Worm (Caenorhabditis elegans): ENCODE measurements around the gene fipr-28.

The fipr-28 gene

ce11 chrIV:16627676-16628075 lies at the start of gene fipr-28:
Gene fipr-28, plus strand, starts transcription at chrIV:16627976.
- no peak for TF ChIP-seq ham-2 (GFP tag; optimal IDR thresholded peaks at IDR 0.05)
- TF ChIP-seq tbx-8 (GFP tag; optimal IDR thresholded peaks at IDR 0.05) = no peak
- no peak for TF ChIP-seq cnd-1 (tag; optimal IDR thresholded peaks at IDR 0.05)
- no peak for TF ChIP-seq elt-1 (tag; optimal IDR thresholded peaks at IDR 0.05; ENCODE audit: borderline replicate concordance, insufficient read depth)
- no peak for TF ChIP-seq M03D4.4 (tag; optimal IDR thresholded peaks at IDR 0.05)
- TF ChIP-seq nhr-237 (tag; optimal IDR thresholded peaks at IDR 0.05) = no peak
- TF ChIP-seq drap-1 (GFP tag; optimal IDR thresholded peaks at IDR 0.05) = no peak
- TF ChIP-seq ces-1 (GFP tag; optimal IDR thresholded peaks at IDR 0.05) = no peak
- TF ChIP-seq bed-3 (GFP tag; optimal IDR thresholded peaks at IDR 0.05) = no peak
- no peak for TF ChIP-seq mab-5 (tag; optimal IDR thresholded peaks at IDR 0.05)
- no peak for TF ChIP-seq unc-62 (GFP tag; optimal IDR thresholded peaks at IDR 0.05)
- no peak for TF ChIP-seq mep-1 (tag; optimal IDR thresholded peaks at IDR 0.05)
- no peak for TF ChIP-seq unc-39 (tag; optimal IDR thresholded peaks at IDR 0.05)
- no peak for TF ChIP-seq sem-2 (GFP tag; optimal IDR thresholded peaks at IDR 0.05)
- TF ChIP-seq nhr-2 (tag; optimal IDR thresholded peaks at IDR 0.05) = no peak
- TF ChIP-seq ztf-11 (tag; optimal IDR thresholded peaks at IDR 0.05) = no peak
- no peak for TF ChIP-seq hlh-1 (tag; optimal IDR thresholded peaks at IDR 0.05)
- no peak for TF ChIP-seq nhr-28 (tag; optimal IDR thresholded peaks at IDR 0.05)
- no peak for TF ChIP-seq pha-4 (tag; optimal IDR thresholded peaks at IDR 0.05)

- TF ChIP-seq bed-3 (GFP tag; optimal IDR thresholded peaks at IDR 0.05) = no peak
- no peak for TF ChIP-seq unc-62 (GFP tag; optimal IDR thresholded peaks at IDR 0.05)
- TF ChIP-seq nhr-12 (tag; optimal IDR thresholded peaks at IDR 0.05) = no peak
- no peak for TF ChIP-seq ceh-43 (GFP tag; optimal IDR thresholded peaks at IDR 0.05)
- TF ChIP-seq nhr-237 (tag; optimal IDR thresholded peaks at IDR 0.05) = no peak
- no peak for TF ChIP-seq zip-8 (tag; optimal IDR thresholded peaks at IDR 0.05)
- no peak for TF ChIP-seq mep-1 (tag; optimal IDR thresholded peaks at IDR 0.05)
- no peak for TF ChIP-seq lsy-2 (tag; optimal IDR thresholded peaks at IDR 0.05)
- TF ChIP-seq ztf-11 (tag; optimal IDR thresholded peaks at IDR 0.05) = no peak
- no peak for TF ChIP-seq ces-1 (GFP tag; optimal IDR thresholded peaks at IDR 0.05)
- no peak for TF ChIP-seq ceh-39 (tag; optimal IDR thresholded peaks at IDR 0.05)
- TF ChIP-seq mab-5 (tag; optimal IDR thresholded peaks at IDR 0.05) = no peak
- no peak for TF ChIP-seq mls-2 (tag; optimal IDR thresholded peaks at IDR 0.05)
- no peak for TF ChIP-seq cnd-1 (tag; optimal IDR thresholded peaks at IDR 0.05)
- no peak for TF ChIP-seq pha-4 (tag; optimal IDR thresholded peaks at IDR 0.05)
These were observed 49.3 kb upstream of the fipr-28 start, which contains the start of gene Y51H4A.8 for ce11 chrIV:16578449-16578848. Gene Y51H4A.8, minus strand, starts transcription at chrIV:16578549.

- no peak for TF ChIP-seq ceh-83 (GFP tag; optimal IDR thresholded peaks at IDR 0.05)
- no peak for TF ChIP-seq nhr-28 (tag; optimal IDR thresholded peaks at IDR 0.05)
- no peak for TF ChIP-seq pha-4 (tag; optimal IDR thresholded peaks at IDR 0.05)
- no peak for TF ChIP-seq ces-1 (GFP tag; optimal IDR thresholded peaks at IDR 0.05)
- TF ChIP-seq nhr-76 (tag; optimal IDR thresholded peaks at IDR 0.05) = no peak
- TF ChIP-seq lin-32 (GFP tag; optimal IDR thresholded peaks at IDR 0.05) = no peak
- no peak for TF ChIP-seq lin-13 (tag; optimal IDR thresholded peaks at IDR 0.05)
- TF ChIP-seq mep-1 (tag; optimal IDR thresholded peaks at IDR 0.05) = no peak
- no peak for TF ChIP-seq ceh-43 (GFP tag; optimal IDR thresholded peaks at IDR 0.05)
- no peak for TF ChIP-seq hlh-1 (tag; optimal IDR thresholded peaks at IDR 0.05)
- no peak for TF ChIP-seq elt-3 (tag; optimal IDR thresholded peaks at IDR 0.05)
- no peak for TF ChIP-seq M03D4.4 (tag; optimal IDR thresholded peaks at IDR 0.05)
- no peak for TF ChIP-seq unc-39 (tag; optimal IDR thresholded peaks at IDR 0.05)
- TF ChIP-seq tbx-8 (GFP tag; optimal IDR thresholded peaks at IDR 0.05) = no peak
- TF ChIP-seq nhr-2 (tag; optimal IDR thresholded peaks at IDR 0.05) = no peak
- TF ChIP-seq nhr-12 (tag; optimal IDR thresholded peaks at IDR 0.05) = no peak
These were observed 26.2 kb upstream of the fipr-28 start for ce11 chrIV:16601599-16601998.

- TF ChIP-seq bed-3 (GFP tag; optimal IDR thresholded peaks at IDR 0.05) (no peak), unc-120 (tag; optimal IDR thresholded peaks at IDR 0.05; ENCODE audit: poor library complexity, severe bottlenecking) (no peak), lin-32 (GFP tag; optimal IDR thresholded peaks at IDR 0.05) (no peak), flh-1 (GFP tag; optimal IDR thresholded peaks at IDR 0.05) (no peak), sptf-1 (tag; optimal IDR thresholded peaks at IDR 0.05) (no peak), cnd-1 (tag; optimal IDR thresholded peaks at IDR 0.05) (no peak), mep-1 (tag; optimal IDR thresholded peaks at IDR 0.05) (no peak), sem-2 (GFP tag; optimal IDR thresholded peaks at IDR 0.05) (no peak), ces-1 (GFP tag; optimal IDR thresholded peaks at IDR 0.05) (no peak), elt-3 (tag; optimal IDR thresholded peaks at IDR 0.05) (no peak), elt-1 (tag; optimal IDR thresholded peaks at IDR 0.05; ENCODE audit: borderline replicate concordance, insufficient read depth) (no peak), nhr-12 (tag; optimal IDR thresholded peaks at IDR 0.05) (no peak), lsy-2 (tag; optimal IDR thresholded peaks at IDR 0.05) (no peak), nhr-76 (tag; optimal IDR thresholded peaks at IDR 0.05) (no peak), tbx-8 (GFP tag; optimal IDR thresholded peaks at IDR 0.05) (no peak), nhr-237 (tag; optimal IDR thresholded peaks at IDR 0.05) (no peak), zip-8 (tag; optimal IDR thresholded peaks at IDR 0.05) (no peak), unc-62 (GFP tag; optimal IDR thresholded peaks at IDR 0.05) (no peak), ceh-43 (GFP tag; optimal IDR thresholded peaks at IDR 0.05) (no peak), nhr-2 (tag; optimal IDR thresholded peaks at IDR 0.05) (no peak)
These were observed 25.1 kb upstream of the fipr-28 start, which contains the start of gene col-137 for ce11 chrIV:16602676-16603075. Gene col-137, minus strand, starts transcription at chrIV:16602776.

Measured in whole organism, mixed stage, embryonic.